Worm (Caenorhabditis elegans): ENCODE measurements around the gene F59E12.3.

DNA sequence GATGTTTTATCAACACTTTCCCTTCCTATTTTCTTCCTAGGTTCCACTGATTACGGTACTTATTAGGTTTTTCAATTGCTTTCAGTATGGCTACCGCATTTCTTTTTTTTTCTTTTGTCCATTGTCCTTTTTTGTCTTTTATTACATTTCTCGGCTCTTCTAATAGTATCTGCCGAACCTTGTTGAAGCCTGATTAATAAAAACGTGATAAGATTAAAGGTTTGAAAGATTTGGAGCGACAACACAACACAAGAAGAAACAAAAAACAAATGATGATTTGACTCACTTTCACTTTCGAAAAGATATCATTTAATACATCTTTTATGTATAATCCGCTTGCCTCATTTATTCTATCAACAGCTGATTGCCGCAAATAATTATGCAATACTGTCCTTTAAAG, 26.9 kb downstream of the F59E12.3 start, which contains the start of gene C25H3.15:
- TF ChIP-seq unc-39 (tag; optimal IDR thresholded peaks at IDR 0.05) (no peak), mep-1 (tag; optimal IDR thresholded peaks at IDR 0.05) (no peak)
